Fruit fly (Drosophila melanogaster) whole organism, prepupa: Measurements from ENCODE around the gene RpS10a.

ENCODE experiments used
- Blimp-1 ChIP-seq: fragments of 200-800 bp; sonication (Bioruptor generic); optimal IDR thresholded peaks from 3 replicates; lab custom pipeline; 2017; ENCODE audit warnings: missing biosample characterization, missing genetic modification characterization, mild to moderate bottlenecking, moderate library complexity, missing genetic modification reagents
- CG10631 ChIP-seq: fragments of 200-800 bp; sonication (Bioruptor generic); optimal IDR thresholded peaks from 2 replicates; lab custom pipeline; 2016; ENCODE audit warnings: missing biosample characterization, missing genetic modification characterization
- CG11294 ChIP-seq: fragments of 200-800 bp; sonication (Bioruptor generic); IDR thresholded peaks from 2 replicates; pipeline ENCODE4 v1.3.6; 2022; ENCODE audit warnings: missing biosample characterization, missing genetic modification characterization
- CG15336 ChIP-seq: fragments of 200-800 bp; sonication (Bioruptor generic); IDR thresholded peaks from 2 replicates; pipeline ENCODE4 v1.3.6; 2022; ENCODE audit warnings: missing biosample characterization, missing genetic modification characterization
- CG1621 ChIP-seq: fragments of 200-800 bp; sonication (Bioruptor generic); optimal IDR thresholded peaks from 3 replicates; lab custom pipeline; 2018; ENCODE audit warnings: missing biosample characterization, mild to moderate bottlenecking, missing genetic modification characterization
- CG3032 ChIP-seq: fragments of 200-800 bp; optimal IDR thresholded peaks from 2 replicates; lab custom pipeline; 2019; ENCODE audit warnings: missing biosample characterization, mild to moderate bottlenecking, missing genetic modification characterization, moderate library complexity
- CG31627 ChIP-seq: fragments of 200-800 bp; sonication (Bioruptor generic); optimal IDR thresholded peaks from 3 replicates; lab custom pipeline; 2016; ENCODE audit warnings: missing biosample characterization, missing genetic modification characterization
- CG32006 ChIP-seq: fragments of 200-800 bp; sonication (Bioruptor generic); optimal IDR thresholded peaks from 3 replicates; lab custom pipeline; 2017; ENCODE audit warnings: missing biosample characterization, mild to moderate bottlenecking, missing genetic modification characterization
- CG34406 ChIP-seq: fragments of 200-800 bp; sonication (Bioruptor generic); optimal IDR thresholded peaks from 3 replicates; lab custom pipeline; 2016; ENCODE audit warnings: missing biosample characterization, missing genetic modification characterization
- CG4318 ChIP-seq: fragments of 200-800 bp; sonication (Bioruptor generic); optimal IDR thresholded peaks from 3 replicates; lab custom pipeline; 2017; ENCODE audit warnings: missing biosample characterization, mild to moderate bottlenecking, missing genetic modification characterization
- CG6163 ChIP-seq: fragments of 200-800 bp; sonication (Bioruptor generic); IDR thresholded peaks from 3 replicates; pipeline ENCODE4 v1.3.6; 2022; ENCODE audit warnings: missing biosample characterization, missing genetic modification characterization
- CG6276 ChIP-seq: fragments of 200-800 bp; sonication (Bioruptor generic); optimal IDR thresholded peaks from 2 replicates; lab custom pipeline; 2017; ENCODE audit warnings: missing biosample characterization, mild to moderate bottlenecking, missing genetic modification characterization
- CG8119 ChIP-seq: fragments of 200-800 bp; sonication (Bioruptor generic); IDR thresholded peaks from 3 replicates; pipeline ENCODE4 v1.3.6; 2022; ENCODE audit warnings: missing biosample characterization, missing genetic modification characterization
- CG8632 ChIP-seq: fragments of 200-800 bp; sonication (Bioruptor generic); optimal IDR thresholded peaks from 3 replicates; lab custom pipeline; 2016; ENCODE audit warnings: missing biosample characterization, missing genetic modification characterization
- CG9139 ChIP-seq: fragments of 200-800 bp; sonication (Bioruptor generic); optimal IDR thresholded peaks from 3 replicates; lab custom pipeline; 2017; ENCODE audit warnings: missing biosample characterization, mild to moderate bottlenecking, missing genetic modification characterization
- Eip75B ChIP-seq: fragments of 200-800 bp; sonication (Bioruptor generic); optimal IDR thresholded peaks from 3 replicates; lab custom pipeline; 2016; ENCODE audit warnings: missing biosample characterization, missing genetic modification characterization
- Eip78C ChIP-seq: fragments of 200-800 bp; sonication (Bioruptor generic); peaks from one replicate; lab custom pipeline; 2016; ENCODE audit warnings: missing biosample characterization, missing genetic modification characterization
- Eip93F ChIP-seq: fragments of 200-800 bp; sonication (Bioruptor generic); optimal IDR thresholded peaks from 2 replicates; lab custom pipeline; 2016; ENCODE audit warnings: missing biosample characterization, mild to moderate bottlenecking, missing genetic modification characterization
- Ets21C ChIP-seq: fragments of 200-800 bp; sonication (Bioruptor generic); optimal IDR thresholded peaks from 3 replicates; lab custom pipeline; 2016; ENCODE audit warnings: missing biosample characterization, missing genetic modification characterization
- Hr38 ChIP-seq: sonication (Bioruptor generic); optimal IDR thresholded peaks from 2 replicates; lab custom pipeline; 2016; ENCODE audit warnings: missing biosample characterization, missing genetic modification characterization
- Hr39 ChIP-seq: fragments of 200-800 bp; sonication (Bioruptor generic); optimal IDR thresholded peaks from 2 replicates; lab custom pipeline; 2016; ENCODE audit warnings: missing biosample characterization, missing genetic modification characterization
- Met ChIP-seq: fragments of 200-800 bp; sonication (Bioruptor generic); optimal IDR thresholded peaks from 3 replicates; lab custom pipeline; 2016; ENCODE audit warnings: missing biosample characterization, missing genetic modification characterization
- Smox ChIP-seq: fragments of 200-800 bp; sonication (Bioruptor generic); optimal IDR thresholded peaks from 3 replicates; lab custom pipeline; 2016; ENCODE audit warnings: missing biosample characterization, missing genetic modification characterization
- Sox102F ChIP-seq: fragments of 200-800 bp; sonication (Bioruptor generic); optimal IDR thresholded peaks from 2 replicates; lab custom pipeline; 2016; ENCODE audit warnings: missing biosample characterization, mild to moderate bottlenecking, missing genetic modification characterization
- Sox14 ChIP-seq: fragments of 200-800 bp; sonication (Bioruptor generic); optimal IDR thresholded peaks from 3 replicates; lab custom pipeline; 2016; ENCODE audit warnings: missing biosample characterization, missing genetic modification characterization
- achi ChIP-seq: fragments of 200-800 bp; sonication (Bioruptor generic); optimal IDR thresholded peaks from 3 replicates; lab custom pipeline; 2016; ENCODE audit warnings: missing biosample characterization, missing genetic modification characterization
- cyc ChIP-seq: fragments of 200-800 bp; sonication (Bioruptor generic); optimal IDR thresholded peaks from 3 replicates; lab custom pipeline; 2016; ENCODE audit warnings: missing biosample characterization, missing genetic modification characterization
- eg ChIP-seq: fragments of 200-800 bp; sonication (Bioruptor generic); IDR thresholded peaks from 3 replicates; pipeline ENCODE4 v1.3.6; 2022; ENCODE audit warnings: missing biosample characterization, missing genetic modification characterization
- esn ChIP-seq: fragments of 200-800 bp; sonication (Bioruptor generic); optimal IDR thresholded peaks from 2 replicates; lab custom pipeline; 2016; ENCODE audit warnings: missing biosample characterization, mild to moderate bottlenecking, missing genetic modification characterization, moderate library complexity
- fd59A ChIP-seq: fragments of 200-800 bp; sonication (Bioruptor generic); optimal IDR thresholded peaks from 2 replicates; lab custom pipeline; 2017; ENCODE audit warnings: missing biosample characterization, mild to moderate bottlenecking, missing genetic modification characterization, missing genetic modification reagents
- fd85E ChIP-seq: fragments of 200-800 bp; sonication (Bioruptor generic); optimal IDR thresholded peaks from 3 replicates; lab custom pipeline; 2016; ENCODE audit warnings: missing biosample characterization, missing genetic modification characterization
- fkh ChIP-seq: fragments of 200-800 bp; sonication (Bioruptor generic); optimal IDR thresholded peaks from 3 replicates; lab custom pipeline; 2017; ENCODE audit warnings: missing biosample characterization, mild to moderate bottlenecking, missing genetic modification characterization, moderate library complexity
- lz ChIP-seq: fragments of 200-800 bp; sonication (Bioruptor generic); optimal IDR thresholded peaks from 3 replicates; lab custom pipeline; 2016; ENCODE audit warnings: missing biosample characterization, missing genetic modification characterization
- salr ChIP-seq, 2 experiments: fragments of 200-800 bp; sonication (Bioruptor generic); optimal IDR thresholded peaks; 3 replicates each; lab custom pipeline; 2016 to 2018; ENCODE audit warnings: missing biosample characterization in 2 of 2, missing genetic modification characterization in 2 of 2, mild to moderate bottlenecking in 1 of 2
- ss ChIP-seq, 2 experiments: fragments of 200-800 bp; sonication (Bioruptor generic); optimal IDR thresholded peaks; 2 replicates in 1 of 2; 3 replicates in 1 of 2; lab custom pipeline; 2017 to 2018; ENCODE audit warnings: mild to moderate bottlenecking in 2 of 2, missing biosample characterization in 2 of 2, missing genetic modification characterization in 2 of 2, moderate library complexity in 1 of 2
- svp ChIP-seq: fragments of 200-800 bp; sonication (Bioruptor generic); peaks from one replicate; lab custom pipeline; 2016; ENCODE audit warnings: missing biosample characterization, missing genetic modification characterization
- topi ChIP-seq: fragments of 200-800 bp; sonication (Bioruptor generic); optimal IDR thresholded peaks from 3 replicates; lab custom pipeline; 2016; ENCODE audit warnings: missing biosample characterization, missing genetic modification characterization
- vri ChIP-seq: fragments of 200-800 bp; sonication (Bioruptor generic); optimal IDR thresholded peaks from 3 replicates; lab custom pipeline; 2016; ENCODE audit warnings: missing biosample characterization, mild to moderate bottlenecking, missing genetic modification characterization

The RpS10a gene

DNA sequence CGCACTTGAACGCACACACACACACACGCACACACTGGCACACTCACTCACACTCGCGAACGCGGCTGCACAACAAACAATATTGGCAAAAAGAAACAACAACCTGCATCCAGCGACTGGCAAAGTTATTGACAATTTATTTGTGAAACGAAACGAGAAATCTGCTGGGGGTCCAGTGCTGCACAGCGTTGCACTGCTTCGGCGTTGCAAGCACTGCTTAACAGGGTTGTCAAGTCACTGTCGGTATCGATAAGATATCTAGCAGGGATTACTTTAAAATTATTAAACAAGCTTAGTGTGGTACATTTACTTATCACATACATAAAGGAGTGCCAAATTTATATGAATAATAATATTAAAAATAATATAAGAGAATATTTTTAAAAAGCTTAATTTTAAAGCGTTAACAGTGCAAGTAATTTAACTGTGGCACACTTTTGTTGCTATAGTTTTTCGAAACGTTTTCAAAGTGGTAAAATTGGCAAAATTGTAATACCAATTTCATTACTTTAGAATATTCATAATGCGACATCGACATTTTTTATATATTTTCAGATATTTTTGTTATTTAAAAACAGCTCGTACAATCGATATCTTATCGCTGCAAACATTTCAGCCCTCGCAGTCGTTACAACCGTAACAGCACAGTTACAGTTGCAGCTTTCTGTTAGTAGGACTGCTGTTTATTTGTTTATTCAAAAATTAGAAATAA, 45.2 kb upstream of the RpS10a start, which contains the start of the genes dsd and Tusp (continued):
- TF ChIP-seq fd85E (no peak), CG32006 (GFP tag; lab: Kevin White, UChicago) (peak; percentile 71), Ets21C (GFP tag; lab: Kevin White, UChicago) (peak; percentile 56), Blimp-1 (GFP tag; lab: Kevin White, UChicago) (peak; percentile 35), Eip93F (GFP tag; lab: Kevin White, UChicago) (no peak), Eip75B (GFP tag; lab: Kevin White, UChicago) (peak; percentile 49), CG34406 (GFP tag; lab: Kevin White, UChicago) (peak; percentile 55), CG10631 (peak; percentile 75), CG15336 (GFP tag; lab: Robert Waterston, UW) (peak; percentile 12; the same call in 1 of the 2 replicates)

DNA sequence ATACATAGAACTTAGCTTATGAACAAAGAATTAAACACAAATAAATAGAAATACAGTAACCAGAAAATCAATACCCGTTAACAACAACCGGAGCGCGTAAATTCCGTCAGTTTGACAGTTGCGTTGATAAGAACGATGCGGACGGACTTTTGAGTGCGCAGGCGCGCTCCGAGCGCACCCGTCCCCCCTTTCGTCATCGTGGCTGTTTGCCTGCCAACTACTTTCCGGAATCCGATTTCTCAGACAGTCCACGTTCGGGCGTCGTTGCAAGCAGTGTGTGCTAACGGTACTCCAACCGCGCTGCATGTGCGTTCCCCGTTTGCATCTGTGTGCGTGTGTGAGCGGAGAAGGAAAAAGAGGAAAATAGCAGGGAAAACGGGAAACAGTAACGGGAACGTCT, 44.6 kb upstream of the RpS10a start:
- TF ChIP-seq Sox102F (GFP tag; lab: Kevin White, UChicago) (no peak), achi (GFP tag; lab: Kevin White, UChicago) (peak; percentile 50), CG6163 (GFP tag; lab: Robert Waterston, UW) (0 out of 3 replicates have a peak, but pooled peaks have one; percentile 45)

DNA sequence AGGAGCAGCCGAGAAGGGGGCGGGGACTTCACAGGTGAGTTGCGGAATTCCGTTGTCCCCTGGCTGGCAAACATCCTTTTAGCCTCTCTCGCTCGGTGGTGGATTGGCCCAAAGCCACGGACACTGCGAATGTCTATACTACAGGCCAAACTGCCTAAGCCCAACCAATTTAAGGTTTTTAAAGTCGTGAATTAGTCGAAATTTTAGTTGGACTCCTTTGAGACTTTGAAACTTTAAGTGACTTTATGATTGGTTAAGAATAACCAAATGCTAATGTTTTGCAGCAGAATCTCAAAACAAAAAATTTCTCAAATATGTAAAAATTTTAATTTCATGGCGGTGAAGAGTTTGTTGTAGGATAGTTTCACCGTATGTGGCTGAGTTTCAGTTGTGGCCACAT, 44.0 kb upstream of the RpS10a start:
- no peak for TF ChIP-seq achi (GFP tag; lab: Kevin White, UChicago)
- TF ChIP-seq CG8119 (GFP tag; lab: Robert Waterston, UW), result no peak
- no peak for TF ChIP-seq CG11294 (GFP tag; lab: Robert Waterston, UW)
- TF ChIP-seq Sox14, result no peak
- peak; percentile 65 for TF ChIP-seq Eip78C (GFP tag; lab: Kevin White, UChicago)
- TF ChIP-seq CG3032, result no peak

DNA sequence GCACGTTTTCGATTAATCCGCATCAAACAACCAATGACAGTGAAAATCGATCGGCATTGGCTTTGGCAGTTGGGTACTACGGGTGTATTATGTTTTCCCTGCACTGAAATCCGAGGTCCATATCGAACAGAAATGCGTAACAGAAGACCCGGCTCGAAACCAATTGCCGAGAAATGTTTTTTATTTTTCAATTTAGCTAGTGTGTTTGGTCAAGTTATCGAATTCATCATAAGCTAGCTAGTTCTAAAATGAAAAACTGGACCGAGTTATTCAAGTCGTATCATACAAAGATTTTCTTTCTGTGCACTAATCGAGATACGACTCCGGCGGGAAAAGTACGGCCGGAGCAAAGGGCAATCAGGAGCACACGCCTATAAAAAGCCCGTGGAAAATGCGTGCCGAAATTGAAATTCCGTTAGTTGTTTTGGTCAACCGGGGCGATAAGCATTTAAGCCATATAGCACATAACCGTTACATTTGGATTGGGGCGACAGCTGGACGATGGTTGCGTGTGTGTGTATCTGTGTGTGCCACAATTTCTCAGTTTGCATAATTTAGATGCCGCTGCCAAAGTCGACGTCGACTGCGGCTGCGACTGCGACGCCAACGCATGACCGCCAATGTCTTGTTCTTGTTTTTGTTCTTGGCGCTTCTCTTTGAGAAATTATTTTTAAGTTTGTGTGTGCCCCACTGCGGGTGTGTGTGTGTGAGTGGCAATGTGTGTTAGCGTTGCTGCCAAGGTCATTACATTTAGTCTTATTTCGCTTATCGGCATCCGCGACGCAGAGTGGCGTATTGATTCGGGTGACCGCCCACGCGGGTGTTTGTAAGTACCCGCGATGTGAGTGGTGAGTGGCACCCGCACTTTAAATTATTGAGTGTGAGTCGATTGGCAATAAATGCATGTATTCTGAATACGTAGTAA, 43.2 kb upstream of the RpS10a start:
- no peak for TF ChIP-seq cyc
- no peak for TF ChIP-seq CG34406 (GFP tag; lab: Kevin White, UChicago)
- TF ChIP-seq Eip75B (GFP tag; lab: Kevin White, UChicago), result no peak
- no peak for TF ChIP-seq CG4318 (GFP tag; lab: Kevin White, UChicago)
- no peak for TF ChIP-seq lz (GFP tag; lab: Kevin White, UChicago)
- no peak for TF ChIP-seq CG6276 (GFP tag; lab: Kevin White, UChicago)
- TF ChIP-seq CG31627, result no peak
- no peak for TF ChIP-seq esn
- TF ChIP-seq vri (GFP tag; lab: Kevin White, UChicago), result no peak
- TF ChIP-seq achi (GFP tag; lab: Kevin White, UChicago), result no peak
- TF ChIP-seq CG9139, result no peak
- no peak for TF ChIP-seq fd85E
- TF ChIP-seq CG1621 (tag; lab: Kevin White, UChicago), result no peak

DNA sequence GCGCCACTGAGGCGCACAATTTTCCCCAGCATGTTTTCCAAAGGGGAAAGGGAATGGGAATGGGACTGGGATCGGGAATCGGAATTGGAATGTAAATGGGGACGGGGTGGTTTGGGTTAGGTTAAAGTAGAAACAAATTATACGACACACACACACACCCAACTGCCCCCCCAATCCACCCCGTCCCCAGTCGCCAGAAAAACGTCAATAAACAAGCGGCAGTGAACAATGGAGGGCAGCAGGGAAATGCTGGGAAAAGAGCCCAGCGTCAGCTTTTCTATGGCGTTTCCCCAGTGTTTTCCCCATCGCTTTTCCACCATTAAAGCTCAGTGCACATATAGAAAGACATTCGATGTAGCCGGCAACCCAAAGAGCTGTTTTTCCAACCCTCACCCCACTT, 41.9 kb upstream of the RpS10a start:
- TF ChIP-seq svp (GFP tag; lab: Kevin White, UChicago) (peak; percentile 15), salr (GFP tag; optimal IDR thresholded peaks at IDR 0.05; lab: Kevin White, UChicago) (no peak), CG9139 (no peak), CG32006 (GFP tag; lab: Kevin White, UChicago) (no peak), CG4318 (GFP tag; lab: Kevin White, UChicago) (no peak)

DNA sequence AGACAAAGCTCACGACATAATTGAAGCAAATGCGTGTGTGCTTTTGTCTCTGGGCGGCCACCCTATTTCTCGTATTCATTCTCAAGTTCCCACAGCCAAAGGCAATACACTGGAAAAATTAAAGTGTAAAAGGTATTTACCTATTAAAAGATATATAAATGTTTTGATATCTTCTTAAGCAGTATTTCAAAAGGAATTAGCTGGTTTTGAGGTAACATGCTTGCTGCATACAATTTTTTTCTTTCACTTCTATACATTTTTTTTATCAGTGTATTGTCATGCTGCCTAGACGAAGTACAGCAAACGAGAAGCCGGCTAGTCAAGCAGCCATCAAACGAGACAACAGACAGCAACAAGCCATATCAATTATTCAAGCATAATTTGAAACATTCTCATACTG, 38.7 kb upstream of the RpS10a start:
- TF ChIP-seq CG8632 (no peak), Sox102F (GFP tag; lab: Kevin White, UChicago) (no peak), topi (GFP tag; lab: Kevin White, UChicago) (no peak), Hr38 (GFP tag; lab: Kevin White, UChicago) (no peak), eg (0 out of 3 replicates have a peak, but pooled peaks have one; percentile 24), Smox (GFP tag; lab: Kevin White, UChicago) (no peak), ss (GFP tag; optimal IDR thresholded peaks at IDR 0.05; lab: Kevin White, UChicago) (no peak), Ets21C (GFP tag; lab: Kevin White, UChicago) (no peak), svp (GFP tag; lab: Kevin White, UChicago) (peak; percentile 42), CG15336 (GFP tag; lab: Robert Waterston, UW) (no peak), CG6276 (GFP tag; lab: Kevin White, UChicago) (no peak), Eip78C (GFP tag; lab: Kevin White, UChicago) (peak; percentile 39), fd59A (no peak), Met (GFP tag; lab: Kevin White, UChicago) (peak; percentile 18), fd85E (no peak), fkh (no peak), Hr39 (GFP tag; lab: Kevin White, UChicago) (no peak)
